Fruit fly (Drosophila melanogaster): ENCODE data around the gene CG31698.

dm6 chr2L:3154749-3155148 lies 18.9 kb downstream of the CG31698 start:
- TF ChIP-seq cic (GFP tag; optimal IDR thresholded peaks at IDR 0.05) (no peak), bab1 (GFP tag; optimal IDR thresholded peaks at IDR 0.05) (no peak)
